Fruit fly (Drosophila melanogaster) whole organism, embryonic: ENCODE measurements around the gene CG12347.

Experiments used
- CG6654 ChIP-seq: fragments of 200-800 bp; sonication (Bioruptor generic); optimal IDR thresholded peaks from 2 replicates; lab custom pipeline; 2017; ENCODE audit warnings: missing biosample characterization, mild to moderate bottlenecking, missing genetic modification characterization
- Myb ChIP-seq: fragments of 200-800 bp; sonication (Bioruptor generic); optimal IDR thresholded peaks from 2 replicates; lab custom pipeline; 2016; ENCODE audit warnings: missing biosample characterization, missing genetic modification characterization
- pan ChIP-seq, 4 experiments: fragments of >200 bp in 3 of 4; fragments of 200-800 bp in 1 of 4; sonication (Bioruptor generic) in 1 of 4; optimal IDR thresholded peaks in 3 of 4; IDR thresholded peaks in 1 of 4; 2 replicates each; pipeline versions ENCODE4 v1.3.6 to Lab custom; 2017 to 2022; ENCODE audit warnings: missing biosample characterization in 2 of 4, missing genetic modification characterization in 2 of 4, mixed read lengths in 1 of 4

dm6 chr3R:17906145-17906544 is at the start of gene CG12347:
- no peak for TF ChIP-seq CG6654 (GFP tag; lab: Kevin White, UChicago)
- TF ChIP-seq pan (optimal IDR thresholded peaks at IDR 0.05; lab: Kevin White, UChicago) = no peak
- TF ChIP-seq pan (GFP tag; optimal IDR thresholded peaks at IDR 0.05 in 1 of 2, IDR thresholded peaks at IDR 0.05 in 1 of 2) = no peak
- no peak for TF ChIP-seq Myb (GFP tag; lab: Kevin White, UChicago)
